Fruit fly (Drosophila melanogaster) whole organism, embryonic: ENCODE measurements around the gene CG45049.

Source experiments
- Aef1 ChIP-seq: fragments of 200-800 bp; sonication (Bioruptor generic); IDR thresholded peaks from 3 replicates; pipeline ENCODE4 v1.3.6; 2022; ENCODE audit warnings: missing biosample characterization, missing genetic modification characterization
- Bgb ChIP-seq: fragments of 200-800 bp; sonication (Bioruptor generic); IDR thresholded peaks from 2 replicates; pipeline ENCODE4 v1.3.6; 2022; ENCODE audit warnings: missing biosample characterization, missing genetic modification characterization; ENCODE audit not compliant: partially characterized antibody
- CG10321 ChIP-seq: fragments of 200-800 bp; sonication (Bioruptor generic); IDR thresholded peaks from 2 replicates; pipeline ENCODE4 v1.3.6; 2022; ENCODE audit warnings: missing biosample characterization, missing genetic modification characterization
- CG11696 ChIP-seq: fragments of 200-800 bp; sonication (Bioruptor generic); IDR thresholded peaks from 2 replicates; pipeline ENCODE4 v1.3.6; 2022; ENCODE audit warnings: missing biosample characterization, missing genetic modification characterization
- CG12769 ChIP-seq: fragments of 200-800 bp; sonication (Bioruptor generic); optimal IDR thresholded peaks from 2 replicates; lab custom pipeline; 2019; ENCODE audit warnings: missing biosample characterization, mild to moderate bottlenecking, missing genetic modification characterization, moderate library complexity
- CG16813 ChIP-seq: fragments of 200-800 bp; sonication (Bioruptor generic); IDR thresholded peaks from 3 replicates; pipeline ENCODE4 v1.3.6; 2022; ENCODE audit warnings: missing biosample characterization, missing genetic modification characterization; ENCODE audit not compliant: partially characterized antibody
- CG18599 ChIP-seq: fragments of 200-800 bp; sonication (Bioruptor generic); optimal IDR thresholded peaks from 3 replicates; lab custom pipeline; 2017; ENCODE audit warnings: missing biosample characterization, missing genetic modification characterization, mild to moderate bottlenecking, moderate library complexity, missing genetic modification reagents
- CG2875 ChIP-seq: fragments of 200-800 bp; sonication (Bioruptor generic); optimal IDR thresholded peaks from 2 replicates; lab custom pipeline; 2017; ENCODE audit warnings: missing biosample characterization, mild to moderate bottlenecking, missing genetic modification characterization, missing genetic modification reagents
- CG34224 ChIP-seq: fragments of 200-800 bp; sonication (Bioruptor generic); IDR thresholded peaks from 3 replicates; pipeline ENCODE4 v1.3.6; 2022; ENCODE audit warnings: missing biosample characterization, missing genetic modification characterization; ENCODE audit not compliant: partially characterized antibody
- CG34376 ChIP-seq: fragments of 200-800 bp; sonication (Bioruptor generic); optimal IDR thresholded peaks from 2 replicates; lab custom pipeline; 2018; ENCODE audit warnings: missing biosample characterization, mild to moderate bottlenecking, missing genetic modification characterization
- CG34422 ChIP-seq: fragments of 200-800 bp; sonication (Bioruptor generic); IDR thresholded peaks from 3 replicates; pipeline ENCODE4 v1.3.6; 2022; ENCODE audit warnings: missing biosample characterization, missing genetic modification characterization
- CG3726 ChIP-seq: fragments of 200-800 bp; sonication (Bioruptor generic); IDR thresholded peaks from 3 replicates; pipeline ENCODE4, ENCODE4 v1.3.6; 2022; ENCODE audit warnings: missing biosample characterization, missing genetic modification characterization
- CG3838 ChIP-seq: fragments of 200-800 bp; sonication (Bioruptor generic); optimal IDR thresholded peaks from 3 replicates; lab custom pipeline; 2016; ENCODE audit warnings: missing biosample characterization, missing genetic modification characterization
- CG3847 ChIP-seq: fragments of 200-800 bp; sonication (Bioruptor generic); IDR thresholded peaks from 2 replicates; pipeline ENCODE4 v1.3.6; 2022; ENCODE audit warnings: missing biosample characterization, missing genetic modification characterization
- CG4360 ChIP-seq: fragments of 200-800 bp; sonication (Bioruptor generic); IDR thresholded peaks from 2 replicates; pipeline ENCODE4 v1.3.6; 2022; ENCODE audit warnings: missing biosample characterization, missing genetic modification characterization
- CG8290 ChIP-seq, 3 experiments: fragments of 200-800 bp; sonication (Bioruptor generic); optimal IDR thresholded peaks; 2 replicates each; lab custom pipeline; 2016 to 2019; ENCODE audit warnings: missing biosample characterization in 3 of 3, missing genetic modification characterization in 3 of 3, mild to moderate bottlenecking in 2 of 3, moderate library complexity in 1 of 3
- CrebB ChIP-seq: fragments of 200-800 bp; sonication (Bioruptor generic); optimal IDR thresholded peaks from 3 replicates; lab custom pipeline; 2018; ENCODE audit warnings: missing biosample characterization, mild to moderate bottlenecking, missing genetic modification characterization
- Ets65A ChIP-seq: fragments of 200-800 bp; sonication (Bioruptor generic); peaks from one replicate; lab custom pipeline; 2016; ENCODE audit warnings: missing biosample characterization, missing genetic modification characterization
- Gsc ChIP-seq: fragments of 200-800 bp; sonication (Bioruptor generic); IDR thresholded peaks from 2 replicates; pipeline ENCODE4 v1.3.6; 2022; ENCODE audit warnings: missing biosample characterization, missing genetic modification characterization
- HHEX ChIP-seq: fragments of 200-800 bp; sonication (Bioruptor generic); optimal IDR thresholded peaks from 3 replicates; lab custom pipeline; 2017; ENCODE audit warnings: missing biosample characterization, mild to moderate bottlenecking, missing genetic modification characterization, missing genetic modification reagents
- HLH4C ChIP-seq: fragments of 200-800 bp; sonication (Bioruptor generic); IDR thresholded peaks from 3 replicates; pipeline ENCODE4 v1.3.6; 2022; ENCODE audit warnings: missing biosample characterization, missing genetic modification characterization; ENCODE audit not compliant: partially characterized antibody
- Hey ChIP-seq: fragments of 200-800 bp; sonication (Bioruptor generic); optimal IDR thresholded peaks from 3 replicates; lab custom pipeline; 2018; ENCODE audit warnings: missing biosample characterization, mild to moderate bottlenecking, missing genetic modification characterization
- Hmx ChIP-seq: fragments of 200-800 bp; sonication (Bioruptor generic); optimal IDR thresholded peaks from 2 replicates; lab custom pipeline; 2016; ENCODE audit warnings: missing biosample characterization, missing genetic modification characterization
- Lim3 ChIP-seq: fragments of 200-800 bp; sonication (Bioruptor generic); IDR thresholded peaks from 2 replicates; pipeline ENCODE4 v1.3.6; 2022; ENCODE audit warnings: missing biosample characterization, missing genetic modification characterization
- MBD-R2 ChIP-seq: fragments of 200-800 bp; sonication (Bioruptor generic); IDR thresholded peaks from 2 replicates; pipeline ENCODE4 v1.3.6; 2022; ENCODE audit warnings: missing biosample characterization, missing genetic modification characterization
- Sox100B ChIP-seq: fragments of 200-800 bp; sonication (Bioruptor generic); optimal IDR thresholded peaks from 3 replicates; lab custom pipeline; 2018; ENCODE audit warnings: missing biosample characterization, mild to moderate bottlenecking, missing genetic modification characterization
- Sry-δ ChIP-seq: fragments of 200-800 bp; sonication (Bioruptor generic); optimal IDR thresholded peaks from 2 replicates; lab custom pipeline; 2016; ENCODE audit warnings: missing biosample characterization, missing genetic modification characterization
- Trl ChIP-seq, 3 experiments: fragments of >200 bp in 2 of 3; fragments of 200-800 bp in 1 of 3; sonication (Bioruptor generic) in 1 of 3; optimal IDR thresholded peaks; 2 replicates in 1 of 3; 3 replicates in 2 of 3; lab custom pipeline; 2016 to 2017; ENCODE audit warnings: missing biosample characterization in 1 of 3, missing genetic modification characterization in 1 of 3
- ato ChIP-seq: fragments of 200-800 bp; sonication (Bioruptor generic); IDR thresholded peaks from 2 replicates; pipeline ENCODE4 v1.3.6; 2022; ENCODE audit warnings: missing biosample characterization, missing genetic modification characterization; ENCODE audit not compliant: partially characterized antibody
- az2 ChIP-seq: fragments of 200-800 bp; sonication (Bioruptor generic); optimal IDR thresholded peaks from 3 replicates; lab custom pipeline; 2016; ENCODE audit warnings: missing biosample characterization, missing genetic modification characterization
- chinmo ChIP-seq: fragments of 200-800 bp; sonication (Bioruptor generic); IDR thresholded peaks from 4 replicates; pipeline ENCODE4 v1.3.6; 2022; ENCODE audit warnings: missing biosample characterization, missing genetic modification characterization; ENCODE audit not compliant: partially characterized antibody
- dpn ChIP-seq, 2 experiments: fragments of 200-800 bp; sonication (Bioruptor generic); optimal IDR thresholded peaks; 3 replicates each; lab custom pipeline; 2016; ENCODE audit warnings: missing biosample characterization in 2 of 2, missing genetic modification characterization in 2 of 2
- ftz-f1 ChIP-seq: fragments of 200-800 bp; sonication (Bioruptor generic); optimal IDR thresholded peaks from 2 replicates; lab custom pipeline; 2016; ENCODE audit warnings: missing biosample characterization, missing genetic modification characterization
- fu2 ChIP-seq: fragments of 200-800 bp; sonication (Bioruptor generic); optimal IDR thresholded peaks from 2 replicates; lab custom pipeline; 2016; ENCODE audit warnings: missing biosample characterization, missing genetic modification characterization
- hbn ChIP-seq: fragments of 200-800 bp; sonication (Bioruptor generic); IDR thresholded peaks from 2 replicates; pipeline ENCODE4 v1.3.6; 2022; ENCODE audit warnings: missing biosample characterization, missing genetic modification characterization; ENCODE audit not compliant: partially characterized antibody
- hkb ChIP-seq, 2 experiments: fragments of 200-800 bp in 1 of 2; fragments of >200 bp in 1 of 2; sonication (Bioruptor generic) in 1 of 2; IDR thresholded peaks in 1 of 2; optimal IDR thresholded peaks in 1 of 2; 2 replicates each; pipeline versions ENCODE4 v1.3.6 to Lab custom; 2017 to 2022; ENCODE audit warnings: missing biosample characterization in 1 of 2, missing genetic modification characterization in 1 of 2
- jigr1 ChIP-seq: fragments of 200-800 bp; sonication (Bioruptor generic); IDR thresholded peaks from 3 replicates; pipeline ENCODE4 v1.3.6; 2022; ENCODE audit warnings: missing biosample characterization, missing genetic modification characterization
- kni ChIP-seq: fragments of 200-800 bp; sonication (Bioruptor generic); optimal IDR thresholded peaks from 3 replicates; lab custom pipeline; 2017; ENCODE audit warnings: mild to moderate bottlenecking, missing biosample characterization, missing genetic modification reagents, missing genetic modification characterization
- lab ChIP-seq: fragments of 200-800 bp; sonication (Bioruptor generic); optimal IDR thresholded peaks from 3 replicates; lab custom pipeline; 2017; ENCODE audit warnings: missing biosample characterization, missing genetic modification characterization, mild to moderate bottlenecking, moderate library complexity, missing genetic modification reagents
- lilli ChIP-seq: fragments of 200-800 bp; sonication (Bioruptor generic); optimal IDR thresholded peaks from 3 replicates; lab custom pipeline; 2016; ENCODE audit warnings: missing biosample characterization, missing genetic modification characterization
- nerfin-2 ChIP-seq: fragments of 200-800 bp; sonication (Bioruptor generic); IDR thresholded peaks from 2 replicates; pipeline ENCODE4 v1.3.6; 2022; ENCODE audit warnings: missing biosample characterization, missing genetic modification characterization; ENCODE audit not compliant: partially characterized antibody
- psq ChIP-seq: fragments of 200-800 bp; sonication (Bioruptor generic); optimal IDR thresholded peaks from 2 replicates; lab custom pipeline; 2017; ENCODE audit warnings: missing biosample characterization, missing genetic modification characterization
- row ChIP-seq: fragments of 200-800 bp; sonication (Bioruptor generic); IDR thresholded peaks from 3 replicates; pipeline ENCODE4 v1.3.6; 2022; ENCODE audit warnings: missing biosample characterization, missing genetic modification characterization
- sd ChIP-seq: fragments of 200-800 bp; sonication (Bioruptor generic); optimal IDR thresholded peaks from 3 replicates; lab custom pipeline; 2018; ENCODE audit warnings: missing biosample characterization, mild to moderate bottlenecking, missing genetic modification characterization, moderate library complexity
- tll ChIP-seq, 2 experiments: fragments of 200-800 bp in 1 of 2; fragments of >200 bp in 1 of 2; sonication (Bioruptor generic) in 1 of 2; optimal IDR thresholded peaks; 2 replicates each; lab custom pipeline; 2017 to 2019; ENCODE audit warnings: missing biosample characterization in 2 of 2, missing genetic modification characterization in 2 of 2, mild to moderate bottlenecking in 1 of 2, moderate library complexity in 1 of 2
- vvl ChIP-seq: fragments of 200-800 bp; sonication (Bioruptor generic); IDR thresholded peaks from 2 replicates; pipeline ENCODE4 v1.3.6; 2022; ENCODE audit warnings: missing biosample characterization, missing genetic modification characterization
- zen ChIP-seq: fragments of 200-800 bp; sonication (Bioruptor generic); optimal IDR thresholded peaks from 3 replicates; lab custom pipeline; 2018; ENCODE audit warnings: missing biosample characterization, mild to moderate bottlenecking, missing genetic modification characterization, moderate library complexity

Gene CG45049

dm6 chr3R:22726771-22727455 is at the start of gene CG45049 (continued):
- no peak for TF ChIP-seq hkb (optimal IDR thresholded peaks at IDR 0.05; lab: Kevin White, UChicago)
- no peak for TF ChIP-seq hkb (GFP tag; IDR thresholded peaks at IDR 0.05; lab: Robert Waterston, UW)
- no peak for TF ChIP-seq Hey (tag; lab: Kevin White, UChicago)
- peak; percentile 66 for TF ChIP-seq row
- peak; percentile 75 for TF ChIP-seq hbn (GFP tag; lab: Robert Waterston, UW)
- TF ChIP-seq Ets65A (GFP tag; lab: Kevin White, UChicago): peak; percentile 35
- no peak for TF ChIP-seq HHEX (GFP tag; lab: Kevin White, UChicago)
- no peak for TF ChIP-seq CG12769 (tag; lab: Kevin White, UChicago)
- no peak for TF ChIP-seq CG18599
- peak; percentile 89 for TF ChIP-seq Sry-δ (GFP tag; lab: Kevin White, UChicago)
- no peak for TF ChIP-seq CG8290 (GFP tag; optimal IDR thresholded peaks at IDR 0.05; lab: Kevin White, UChicago)
- TF ChIP-seq CG8290 (tag; optimal IDR thresholded peaks at IDR 0.05; lab: Kevin White, UChicago): peak in 1 of 2 experiments; percentile 5
- TF ChIP-seq CG10321: no peak
- peak; percentile 85 for TF ChIP-seq CG4360 (GFP tag; lab: Robert Waterston, UW)
- TF ChIP-seq psq (GFP tag; lab: Kevin White, UChicago): peak; percentile 46
- TF ChIP-seq CG3726 (GFP tag; lab: Robert Waterston, UW): no peak
- TF ChIP-seq CG3838 (GFP tag; lab: Kevin White, UChicago): no peak
- TF ChIP-seq CG34422: no peak
- TF ChIP-seq CG11696 (GFP tag; lab: Robert Waterston, UW): no peak
- TF ChIP-seq ato (GFP tag; lab: Robert Waterston, UW): peak; percentile 92
- no peak for TF ChIP-seq az2 (GFP tag; lab: Kevin White, UChicago)
- TF ChIP-seq CG3847: 0 out of 2 replicates have a peak, but pooled peaks have one; percentile 37
- peak; percentile 33 for TF ChIP-seq lab
- TF ChIP-seq sd: no peak
- TF ChIP-seq Sox100B (GFP tag; lab: Kevin White, UChicago): no peak
- TF ChIP-seq CG2875: no peak
- TF ChIP-seq Hmx: no peak
- peak; percentile 90 for TF ChIP-seq CG16813 (GFP tag; lab: Robert Waterston, UW)
- peak; percentile 34 for TF ChIP-seq lilli (GFP tag; lab: Kevin White, UChicago)
- no peak for TF ChIP-seq CrebB (tag; lab: Kevin White, UChicago)
- TF ChIP-seq tll (GFP tag; optimal IDR thresholded peaks at IDR 0.05; lab: Kevin White, UChicago): no peak
- TF ChIP-seq CG34376 (GFP tag; lab: Kevin White, UChicago): peak; percentile 42
- TF ChIP-seq zen (tag; lab: Kevin White, UChicago): no peak
- no peak for TF ChIP-seq jigr1 (GFP tag; lab: Robert Waterston, UW)
- no peak for TF ChIP-seq vvl (GFP tag; lab: Robert Waterston, UW)
- no peak for TF ChIP-seq fu2 (GFP tag; lab: Kevin White, UChicago)
- TF ChIP-seq Bgb (GFP tag; lab: Robert Waterston, UW): peak; percentile 92
- TF ChIP-seq MBD-R2 (GFP tag; lab: Robert Waterston, UW): 0 out of 2 replicates have a peak, but pooled peaks have one; percentile 22
- peak; percentile 40 for TF ChIP-seq kni (GFP tag; lab: Kevin White, UChicago)
- TF ChIP-seq CG34224 (GFP tag; lab: Robert Waterston, UW): peak; percentile 86
- peak; percentile 87 for TF ChIP-seq nerfin-2 (GFP tag; lab: Robert Waterston, UW)
- TF ChIP-seq Trl (optimal IDR thresholded peaks at IDR 0.05; lab: Kevin White, UChicago): peak in 1 of 2 experiments; percentile 69
- no peak for TF ChIP-seq Trl (GFP tag; optimal IDR thresholded peaks at IDR 0.05; lab: Kevin White, UChicago)
- TF ChIP-seq chinmo (GFP tag; lab: Robert Waterston, UW): peak; percentile 54; the same call in 1 of the 4 replicates
- peak; percentile 22 for TF ChIP-seq ftz-f1 (GFP tag; lab: Kevin White, UChicago)
- peak; percentile 29; the same call in 2 of the 3 replicates for TF ChIP-seq Aef1 (GFP tag; lab: Robert Waterston, UW)
- peak; percentile 87 for TF ChIP-seq HLH4C (GFP tag; lab: Robert Waterston, UW)
- no peak for TF ChIP-seq Lim3 (GFP tag; lab: Robert Waterston, UW)
- TF ChIP-seq dpn (GFP tag; optimal IDR thresholded peaks at IDR 0.05; lab: Kevin White, UChicago): peak in 1 of 2 experiments; percentile 31
- no peak for TF ChIP-seq Gsc (GFP tag; lab: Robert Waterston, UW)
